Fruit fly (Drosophila melanogaster): ENCODE results near the gene ND-B8.

ND-B8 gene

dm6 chr2L:4476672-4477273 is 22.3 kb downstream of the ND-B8 start, which contains the start of gene ine (continued):
- TF ChIP-seq CG31627 (GFP tag; optimal IDR thresholded peaks at IDR 0.05), result no peak
- no peak for TF ChIP-seq cyc (GFP tag; optimal IDR thresholded peaks at IDR 0.05)
- TF ChIP-seq CG11902 (GFP tag; optimal IDR thresholded peaks at IDR 0.05), result no peak
- TF ChIP-seq CG34406 (GFP tag; optimal IDR thresholded peaks at IDR 0.05), result no peak
- no peak for TF ChIP-seq Eip93F (GFP tag; optimal IDR thresholded peaks at IDR 0.05)
- no peak for TF ChIP-seq svp (GFP tag)
- TF ChIP-seq CG9139 (GFP tag; optimal IDR thresholded peaks at IDR 0.05), result no peak
- TF ChIP-seq OdsH (GFP tag; optimal IDR thresholded peaks at IDR 0.05), result no peak
- no peak for TF ChIP-seq CG6792 (GFP tag; optimal IDR thresholded peaks at IDR 0.05)
- TF ChIP-seq Ets96B (tag; optimal IDR thresholded peaks at IDR 0.05), result no peak

DNA sequence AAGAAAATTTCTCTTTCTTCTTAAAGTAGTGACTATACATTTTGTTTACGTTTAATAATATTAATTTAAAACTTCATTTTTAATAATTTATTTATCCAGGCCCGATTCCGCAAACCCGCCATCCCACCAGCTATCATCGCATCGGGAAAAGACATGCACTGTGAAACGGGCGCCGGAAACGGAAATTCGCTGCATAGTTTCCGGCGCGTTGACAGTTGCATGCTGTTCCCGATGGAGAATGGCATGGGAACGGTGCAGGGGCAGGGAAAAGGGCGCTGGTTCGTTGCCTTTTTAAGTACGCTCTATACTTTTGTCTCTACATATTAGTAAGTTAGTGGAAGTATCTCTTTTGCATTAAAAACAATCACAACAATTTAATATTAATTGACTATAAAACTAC is 23.6 kb downstream of the ND-B8 start:
- peak; percentile 57 for TF ChIP-seq Eip78C (GFP tag)
- no peak for TF ChIP-seq CG9139 (GFP tag; optimal IDR thresholded peaks at IDR 0.05)
- no peak for TF ChIP-seq net (GFP tag; optimal IDR thresholded peaks at IDR 0.05)
- TF ChIP-seq dsx (GFP tag; optimal IDR thresholded peaks at IDR 0.05; ENCODE audit: poor library complexity, severe bottlenecking), result no peak
- TF ChIP-seq achi (GFP tag; optimal IDR thresholded peaks at IDR 0.05), result peak; percentile 37
- TF ChIP-seq salr (GFP tag; optimal IDR thresholded peaks at IDR 0.05), result no peak
- TF ChIP-seq eg (GFP tag; IDR thresholded peaks at IDR 0.05), result peak; percentile 22; the same call in 1 of the 3 replicates
- peak; percentile 26 for TF ChIP-seq CG3919 (GFP tag; optimal IDR thresholded peaks at IDR 0.05)
